Worm (Caenorhabditis elegans): ENCODE data around the gene K07B1.7.

ce11 chrV:9375378-9375777, 28.6 kb upstream of the K07B1.7 start, which contains the start of gene E02C12.9:
- TF ChIP-seq ceh-36 (tag; optimal IDR thresholded peaks at IDR 0.05) (no peak), scrt-1 (GFP tag; IDR thresholded peaks at IDR 0.05) (no peak), flt-1 (GFP tag; IDR thresholded peaks at IDR 0.05) (no peak), F13C5.2 (tag; optimal IDR thresholded peaks at IDR 0.05) (no peak)
